Worm (Caenorhabditis elegans) whole organism, young adult: Measurements from ENCODE around the gene mab-3.

Experiments
- B0019.2 ChIP-seq: fragments of 200-800 bp; sonication (Bioruptor generic); conservative IDR thresholded peaks from 2 replicates; pipeline ENCODE4 v1.3.6; 2022; ENCODE audit warnings: missing genetic modification reagents, missing genetic modification characterization, missing compliant biosample characterization
- C06A6.2 ChIP-seq: fragments of 200-800 bp; sonication (Bioruptor generic); conservative IDR thresholded peaks from 2 replicates; pipeline ENCODE4 v1.3.6; 2022; ENCODE audit warnings: missing genetic modification characterization, missing compliant biosample characterization
- C17E4.6 ChIP-seq: fragments of 200-800 bp; sonication (Bioruptor generic); IDR thresholded peaks from 2 replicates; pipeline ENCODE4 v1.3.6; 2022; ENCODE audit warnings: missing genetic modification reagents, missing genetic modification characterization, missing compliant biosample characterization
- F49E8.2 ChIP-seq: sonication (generic microtip); optimal IDR thresholded peaks from 3 replicates; lab custom pipeline; 2017; ENCODE audit warnings: missing genetic modification characterization, mild to moderate bottlenecking, missing compliant biosample characterization, antibody characterized with exemption, moderate library complexity; ENCODE audit not compliant: insufficient read depth
- F52B5.7 ChIP-seq: sonication (generic microtip); optimal IDR thresholded peaks from 2 replicates; lab custom pipeline; 2016; ENCODE audit warnings: mild to moderate bottlenecking, missing genetic modification characterization, missing compliant biosample characterization
- K12H6.12 ChIP-seq: fragments of 200-800 bp; sonication (Bioruptor generic); optimal IDR thresholded peaks from 2 replicates; lab custom pipeline; 2018; ENCODE audit warnings: mild to moderate bottlenecking, missing genetic modification characterization, missing compliant biosample characterization
- T07F8.4 ChIP-seq: sonication (generic microtip); optimal IDR thresholded peaks from 2 replicates; lab custom pipeline; 2016; ENCODE audit warnings: mild to moderate bottlenecking, missing genetic modification characterization, moderate library complexity, missing compliant biosample characterization
- Y53F4B.3 ChIP-seq: fragments of 200-800 bp; sonication (Bioruptor generic); IDR thresholded peaks from 2 replicates; pipeline ENCODE4 v1.3.6; 2022; ENCODE audit warnings: missing genetic modification reagents, missing genetic modification characterization, missing compliant biosample characterization
- Y79H2A.3 ChIP-seq: fragments of 200-800 bp; sonication (Bioruptor generic); conservative IDR thresholded peaks from 2 replicates; pipeline ENCODE4 v1.3.6; 2022; ENCODE audit warnings: missing genetic modification reagents, missing genetic modification characterization, missing compliant biosample characterization
- Y95B8A.8 ChIP-seq: fragments of 200-800 bp; sonication (Bioruptor generic); IDR thresholded peaks from 2 replicates; pipeline ENCODE4 v1.3.6; 2022; ENCODE audit warnings: missing genetic modification reagents, missing genetic modification characterization, missing compliant biosample characterization
- athp-1 ChIP-seq: sonication (generic microtip); optimal IDR thresholded peaks from 2 replicates; lab custom pipeline; 2017; ENCODE audit warnings: mild to moderate bottlenecking, missing genetic modification characterization, missing compliant biosample characterization
- attf-3 ChIP-seq: fragments of 200-800 bp; sonication (Bioruptor generic); conservative IDR thresholded peaks from 2 replicates; pipeline ENCODE4 v1.3.6; 2022; ENCODE audit warnings: missing genetic modification reagents, missing genetic modification characterization, missing compliant biosample characterization
- attf-5 ChIP-seq: fragments of 200-800 bp; sonication (Bioruptor generic); optimal IDR thresholded peaks from 2 replicates; lab custom pipeline; 2018; ENCODE audit warnings: mild to moderate bottlenecking, missing genetic modification characterization, missing compliant biosample characterization
- bed-1 ChIP-seq: fragments of 200-800 bp; sonication (Bioruptor generic); IDR thresholded peaks from 2 replicates; pipeline ENCODE4 v1.3.6; 2022; ENCODE audit warnings: missing genetic modification reagents, missing genetic modification characterization, missing compliant biosample characterization
- ccch-3 ChIP-seq: fragments of 200-800 bp; sonication (Bioruptor generic); optimal IDR thresholded peaks from 2 replicates; lab custom pipeline; 2018; ENCODE audit warnings: mild to moderate bottlenecking, missing genetic modification characterization, missing compliant biosample characterization
- ceh-27 ChIP-seq: fragments of 200-800 bp; sonication (Bioruptor generic); optimal IDR thresholded peaks from 2 replicates; lab custom pipeline; 2018; ENCODE audit warnings: mild to moderate bottlenecking, missing genetic modification characterization, moderate library complexity, missing compliant biosample characterization
- die-1 ChIP-seq: sonication (generic microtip); optimal IDR thresholded peaks from 2 replicates; lab custom pipeline; 2016; ENCODE audit warnings: missing genotype, mild to moderate bottlenecking, missing genetic modification characterization, missing compliant biosample characterization
- dpff-1 ChIP-seq: sonication (generic microtip); optimal IDR thresholded peaks from 2 replicates; lab custom pipeline; 2017; ENCODE audit warnings: mild to moderate bottlenecking, missing genetic modification characterization, missing compliant biosample characterization
- efl-1 ChIP-seq: fragments of 150-350 bp; optimal IDR thresholded peaks from 2 replicates; lab custom pipeline; 2014; ENCODE audit warnings: missing biosample characterization, missing genetic modification reagents, missing genetic modification characterization
- hmg-1.2 ChIP-seq: fragments of 200-800 bp; sonication (Bioruptor generic); IDR thresholded peaks from 2 replicates; pipeline ENCODE4 v1.3.6; 2022; ENCODE audit warnings: missing genetic modification reagents, missing genetic modification characterization, missing compliant biosample characterization
- hmg-20 ChIP-seq: fragments of 200-800 bp; sonication (Bioruptor generic); IDR thresholded peaks from 2 replicates; pipeline ENCODE4 v1.3.6; 2022; ENCODE audit warnings: missing genetic modification reagents, missing genetic modification characterization, missing compliant biosample characterization
- lag-1 ChIP-seq: fragments of 200-800 bp; sonication (Bioruptor generic); IDR thresholded peaks from 2 replicates; pipeline ENCODE4 v1.3.6; 2022; ENCODE audit warnings: missing genetic modification reagents, missing genetic modification characterization, missing compliant biosample characterization
- let-607 ChIP-seq, 2 experiments: fragments of 200-800 bp in 1 of 2; sonication (Bioruptor generic) in 1 of 2; sonication (generic microtip) in 1 of 2; optimal IDR thresholded peaks; 2 replicates each; lab custom pipeline; 2016 to 2018; ENCODE audit warnings: mild to moderate bottlenecking in 2 of 2, missing compliant biosample characterization in 2 of 2, missing genetic modification characterization in 2 of 2, moderate library complexity in 2 of 2, missing genotype in 1 of 2
- lin-26 ChIP-seq: fragments of 200-800 bp; sonication (Bioruptor generic); IDR thresholded peaks from 2 replicates; pipeline ENCODE4 v1.3.6; 2022; ENCODE audit warnings: missing genetic modification reagents, missing genetic modification characterization, missing compliant biosample characterization
- lin-40 ChIP-seq: sonication (generic microtip); optimal IDR thresholded peaks from 2 replicates; lab custom pipeline; 2016; ENCODE audit warnings: missing genetic modification characterization, mild to moderate bottlenecking, missing compliant biosample characterization, missing genotype, missing genetic modification reagents
- lin-54 ChIP-seq: fragments of 200-800 bp; sonication (Bioruptor generic); optimal IDR thresholded peaks from 2 replicates; lab custom pipeline; 2018; ENCODE audit warnings: mild to moderate bottlenecking, missing genetic modification characterization, missing compliant biosample characterization
- lir-1 ChIP-seq: fragments of 200-800 bp; sonication (Bioruptor generic); conservative IDR thresholded peaks from 2 replicates; pipeline ENCODE4 v1.3.6; 2022; ENCODE audit warnings: missing genetic modification reagents, missing genetic modification characterization, missing compliant biosample characterization
- lsy-27 ChIP-seq: sonication (generic microtip); optimal IDR thresholded peaks from 2 replicates; lab custom pipeline; 2017; ENCODE audit warnings: missing genetic modification characterization, mild to moderate bottlenecking, missing compliant biosample characterization, antibody characterized with exemption, missing genotype, borderline replicate concordance; ENCODE audit not compliant: insufficient read depth
- madf-10 ChIP-seq: sonication (generic microtip); optimal IDR thresholded peaks from 2 replicates; lab custom pipeline; 2016; ENCODE audit warnings: mild to moderate bottlenecking, missing genetic modification characterization, missing compliant biosample characterization
- mcd-1 ChIP-seq: fragments of 200-800 bp; sonication (Bioruptor generic); IDR thresholded peaks from 2 replicates; pipeline ENCODE4 v1.3.6; 2022; ENCODE audit warnings: missing genetic modification reagents, missing genetic modification characterization, missing compliant biosample characterization
- mes-4 ChIP-seq: sonication (generic microtip); optimal IDR thresholded peaks from 2 replicates; lab custom pipeline; 2016; ENCODE audit warnings: missing genotype, missing genetic modification characterization, missing compliant biosample characterization
- nhr-120 ChIP-seq: fragments of 200-800 bp; sonication (Bioruptor generic); IDR thresholded peaks from 2 replicates; pipeline ENCODE4 v1.3.6; 2022; ENCODE audit warnings: missing genetic modification characterization, missing compliant biosample characterization
- nhr-90 ChIP-seq: sonication (generic microtip); optimal IDR thresholded peaks from 2 replicates; lab custom pipeline; 2016; ENCODE audit warnings: missing genotype, mild to moderate bottlenecking, missing genetic modification characterization, missing compliant biosample characterization
- rcor-1 ChIP-seq: fragments of 200-800 bp; sonication (Bioruptor generic); IDR thresholded peaks from 2 replicates; pipeline ENCODE4 v1.3.6; 2022; ENCODE audit warnings: missing genetic modification reagents, missing genetic modification characterization, missing compliant biosample characterization
- repo-1 ChIP-seq: sonication (generic microtip); optimal IDR thresholded peaks from 2 replicates; lab custom pipeline; 2017; ENCODE audit warnings: mild to moderate bottlenecking, missing genetic modification characterization, missing compliant biosample characterization
- rpc-1 ChIP-seq, 2 experiments: fragments of 150-350 bp in 1 of 2; sonication (generic microtip) in 1 of 2; optimal IDR thresholded peaks; 2 replicates each; lab custom pipeline; 2014 to 2018; ENCODE audit warnings: missing biosample characterization in 1 of 2, missing genetic modification characterization in 1 of 2, missing genetic modification reagents in 1 of 2, missing genotype in 1 of 2
- sea-2 ChIP-seq: fragments of 200-800 bp; sonication (Bioruptor generic); IDR thresholded peaks from 2 replicates; pipeline ENCODE4 v1.3.6; 2022; ENCODE audit warnings: missing genetic modification characterization, missing compliant biosample characterization
- snpc-1.1 ChIP-seq: sonication (generic microtip); optimal IDR thresholded peaks from 2 replicates; lab custom pipeline; 2017; ENCODE audit warnings: missing genetic modification characterization, mild to moderate bottlenecking, missing compliant biosample characterization, antibody characterized with exemption, moderate library complexity, missing genotype, missing genetic modification reagents; ENCODE audit not compliant: insufficient read depth
- snpc-1.3 ChIP-seq: sonication (generic microtip); optimal IDR thresholded peaks from 2 replicates; lab custom pipeline; 2017; ENCODE audit warnings: missing genetic modification characterization, mild to moderate bottlenecking, missing compliant biosample characterization, antibody characterized with exemption, moderate library complexity, missing genotype, missing genetic modification reagents; ENCODE audit not compliant: insufficient read depth
- snpc-3.4 ChIP-seq: sonication (generic microtip); optimal IDR thresholded peaks from 2 replicates; lab custom pipeline; 2017; ENCODE audit warnings: missing genetic modification characterization, mild to moderate bottlenecking, missing compliant biosample characterization, antibody characterized with exemption, moderate library complexity, missing genotype, missing genetic modification reagents
- tbp1 ChIP-seq: fragments of 200-800 bp; sonication (Bioruptor generic); optimal IDR thresholded peaks from 2 replicates; lab custom pipeline; 2018; ENCODE audit warnings: mild to moderate bottlenecking, missing genetic modification characterization, missing compliant biosample characterization
- tbx-9 ChIP-seq: sonication (generic microtip); optimal IDR thresholded peaks from 2 replicates; lab custom pipeline; 2016; ENCODE audit warnings: borderline replicate concordance, missing genetic modification characterization, inconsistent platforms, missing compliant biosample characterization
- unc-130 ChIP-seq: sonication (generic microtip); optimal IDR thresholded peaks from 2 replicates; lab custom pipeline; 2016; ENCODE audit warnings: missing genetic modification reagents, missing genetic modification characterization, missing compliant biosample characterization
- unc-62 ChIP-seq: fragments of 150-350 bp; optimal IDR thresholded peaks from 2 replicates; lab custom pipeline; 2014; ENCODE audit warnings: missing biosample characterization, missing genetic modification reagents, missing genetic modification characterization
- zim-3 ChIP-seq: sonication (generic microtip); optimal IDR thresholded peaks from 2 replicates; lab custom pipeline; 2017; ENCODE audit warnings: mild to moderate bottlenecking, missing genetic modification characterization, moderate library complexity, missing compliant biosample characterization
- ztf-22 ChIP-seq: fragments of 200-800 bp; sonication (Bioruptor generic); optimal IDR thresholded peaks from 2 replicates; lab custom pipeline; 2018; ENCODE audit warnings: mild to moderate bottlenecking, missing genetic modification characterization, moderate library complexity, missing compliant biosample characterization
- ztf-26 ChIP-seq: sonication (generic microtip); optimal IDR thresholded peaks from 2 replicates; lab custom pipeline; 2017; ENCODE audit warnings: missing genetic modification characterization, missing compliant biosample characterization
- ztf-28 ChIP-seq: fragments of 200-800 bp; sonication (Bioruptor generic); IDR thresholded peaks from 2 replicates; pipeline ENCODE4 v1.3.6; 2022; ENCODE audit warnings: missing genetic modification reagents, missing genetic modification characterization, missing compliant biosample characterization

The mab-3 gene

DNA sequence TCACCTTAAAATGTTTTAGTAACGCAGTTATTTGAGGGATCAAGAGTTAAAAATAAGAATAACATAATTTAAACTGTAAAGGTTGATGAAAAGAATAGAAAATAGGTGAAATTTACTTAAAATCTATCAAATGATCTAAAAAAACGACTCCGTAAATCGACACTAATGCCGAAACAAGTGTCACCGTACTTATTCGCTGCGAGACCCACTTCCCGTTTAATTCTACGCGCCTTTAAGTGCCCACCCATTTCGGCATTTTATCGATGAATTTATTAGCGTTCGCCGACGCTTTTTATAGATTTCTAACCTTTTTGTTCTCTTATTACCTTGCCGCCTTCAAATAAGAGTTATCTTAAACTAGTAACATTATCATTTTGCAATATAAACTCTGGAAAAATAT is 14.1 kb downstream of the mab-3 start, which contains the start of the genes Y53C12B.1 and nos-3 (continued):
- peak; percentile 40; the same call in 1 of the 2 replicates for TF ChIP-seq hmg-1.2 (GFP tag; lab: Robert Waterston, UW)
- no peak for TF ChIP-seq ccch-3 (GFP tag; lab: Kevin White, UChicago)
- TF ChIP-seq unc-62 = no peak
- no peak for TF ChIP-seq lin-26 (GFP tag; lab: Robert Waterston, UW)
- TF ChIP-seq efl-1 (GFP tag; lab: Kevin White, UChicago) = peak; percentile 17
- no peak for TF ChIP-seq snpc-3.4 (tag; lab: Kevin White, UChicago)
- TF ChIP-seq ztf-28 (GFP tag; lab: Robert Waterston, UW) = no peak
- TF ChIP-seq mes-4 (tag; lab: Kevin White, UChicago) = no peak
- TF ChIP-seq Y95B8A.8 = no peak
- no peak for TF ChIP-seq hmg-20 (GFP tag; lab: Robert Waterston, UW)
- no peak for TF ChIP-seq sea-2 (GFP tag; lab: Robert Waterston, UW)
- peak; percentile 21 for TF ChIP-seq lin-40 (tag; lab: Kevin White, UChicago)
- no peak for TF ChIP-seq snpc-1.1 (tag; lab: Kevin White, UChicago)
- TF ChIP-seq B0019.2 (GFP tag; lab: Robert Waterston, UW) = peak; percentile 87
- peak; percentile 50 for TF ChIP-seq attf-5 (GFP tag; lab: Kevin White, UChicago)
- TF ChIP-seq let-607 (tag; optimal IDR thresholded peaks at IDR 0.05; lab: Kevin White, UChicago) = no peak
- TF ChIP-seq C17E4.6 (GFP tag; lab: Robert Waterston, UW) = no peak
- TF ChIP-seq unc-130 = no peak
- TF ChIP-seq lin-54 (GFP tag; lab: Kevin White, UChicago) = peak; percentile 56
- no peak for TF ChIP-seq ztf-22 (GFP tag; lab: Kevin White, UChicago)
- TF ChIP-seq tbx-9 (tag; lab: Kevin White, UChicago) = no peak
- no peak for TF ChIP-seq C06A6.2 (GFP tag; lab: Robert Waterston, UW)
- no peak for TF ChIP-seq Y53F4B.3
- TF ChIP-seq athp-1 (tag; lab: Kevin White, UChicago) = no peak
- TF ChIP-seq tbp1 (GFP tag; lab: Kevin White, UChicago) = peak; percentile 46
- no peak for TF ChIP-seq ztf-26 (tag; lab: Kevin White, UChicago)
- TF ChIP-seq nhr-120 = no peak
- TF ChIP-seq lsy-27 (tag; lab: Kevin White, UChicago) = no peak
- TF ChIP-seq ceh-27 (GFP tag; lab: Kevin White, UChicago) = peak; percentile 41
- no peak for TF ChIP-seq die-1 (tag; lab: Kevin White, UChicago)
- no peak for TF ChIP-seq lir-1
- TF ChIP-seq snpc-1.3 (tag; lab: Kevin White, UChicago) = peak; percentile 65
- no peak for TF ChIP-seq repo-1
- peak; percentile 56 for TF ChIP-seq mcd-1 (GFP tag; lab: Robert Waterston, UW)
- no peak; the same call in 1 of the 2 replicates for TF ChIP-seq attf-3
- TF ChIP-seq madf-10 = no peak
- TF ChIP-seq F52B5.7 (tag; lab: Kevin White, UChicago) = no peak
- TF ChIP-seq rcor-1 = peak; percentile 59
- no peak for TF ChIP-seq Y79H2A.3 (GFP tag; lab: Robert Waterston, UW)
- TF ChIP-seq lag-1 (GFP tag; lab: Robert Waterston, UW) = no peak
- TF ChIP-seq bed-1 (GFP tag; lab: Robert Waterston, UW) = no peak
- TF ChIP-seq zim-3 (tag; lab: Kevin White, UChicago) = no peak
- TF ChIP-seq rpc-1 (optimal IDR thresholded peaks at IDR 0.05; lab: Kevin White, UChicago) = no peak
- TF ChIP-seq rpc-1 (tag; optimal IDR thresholded peaks at IDR 0.05; lab: Kevin White, UChicago) = no peak
- no peak for TF ChIP-seq nhr-90 (tag; lab: Kevin White, UChicago)
- TF ChIP-seq F49E8.2 = peak; percentile 62
- TF ChIP-seq K12H6.12 (tag; lab: Kevin White, UChicago) = peak; percentile 19
- no peak for TF ChIP-seq T07F8.4 (tag; lab: Kevin White, UChicago)
- no peak for TF ChIP-seq dpff-1 (tag; lab: Kevin White, UChicago)
